Worm (Caenorhabditis elegans) whole organism, L4 larva: Measurements from ENCODE around the gene F25B3.4.

Experiments
- F37D6.2 ChIP-seq: sonication (generic microtip); optimal IDR thresholded peaks from 2 replicates; lab custom pipeline; 2016; ENCODE audit warnings: mild to moderate bottlenecking, missing genetic modification characterization, missing compliant biosample characterization
- F44E2.7 ChIP-seq: fragments of 200-800 bp; sonication (Bioruptor generic); IDR thresholded peaks from 2 replicates; pipeline ENCODE4 v2.1.2; 2022; ENCODE audit warnings: missing genetic modification characterization, missing compliant biosample characterization
- R02D3.7 ChIP-seq: fragments of 150-350 bp; sonication (generic microtip); optimal IDR thresholded peaks from 3 replicates; lab custom pipeline; 2014; ENCODE audit warnings: missing biosample characterization, missing genetic modification characterization
- T26A8.4 ChIP-seq: fragments of 200-800 bp; sonication (Bioruptor generic); IDR thresholded peaks from 2 replicates; pipeline ENCODE4 v1.3.6; 2022; ENCODE audit warnings: missing genetic modification characterization, missing compliant biosample characterization
- Y48G9A.11 ChIP-seq: fragments of 200-800 bp; sonication (Bioruptor generic); IDR thresholded peaks from 2 replicates; pipeline ENCODE4 v1.3.6; 2022; ENCODE audit warnings: missing genetic modification reagents, missing genetic modification characterization, missing compliant biosample characterization
- Y5F2A.4 ChIP-seq: fragments of 200-800 bp; sonication (Bioruptor generic); optimal IDR thresholded peaks from 2 replicates; lab custom pipeline; 2018; ENCODE audit warnings: mild to moderate bottlenecking, missing genetic modification characterization, missing compliant biosample characterization
- ZK337.2 ChIP-seq: fragments of 200-800 bp; sonication (Bioruptor generic); IDR thresholded peaks from 2 replicates; pipeline ENCODE4 v1.3.6; 2022; ENCODE audit warnings: missing genetic modification reagents, missing genetic modification characterization, missing compliant biosample characterization
- aha-1 ChIP-seq: fragments of 150-350 bp; peaks from one replicate; lab custom pipeline; 2014; ENCODE audit warnings: missing biosample characterization, missing genetic modification characterization
- attf-4 ChIP-seq: sonication (generic microtip); optimal IDR thresholded peaks from 3 replicates; lab custom pipeline; 2017; ENCODE audit warnings: missing biosample characterization, missing genetic modification characterization
- ceh-44 ChIP-seq: fragments of 200-800 bp; sonication (Bioruptor generic); IDR thresholded peaks from 2 replicates; pipeline ENCODE4 v1.3.6; 2022; ENCODE audit warnings: missing genetic modification reagents, missing genetic modification characterization, missing compliant biosample characterization
- ceh-62 ChIP-seq: sonication (generic microtip); optimal IDR thresholded peaks from 2 replicates; lab custom pipeline; 2017; ENCODE audit warnings: missing biosample characterization, missing genetic modification characterization
- ctbp-1 ChIP-seq: fragments of 200-800 bp; sonication (Bioruptor generic); IDR thresholded peaks from 2 replicates; pipeline ENCODE4 v1.3.6; 2022; ENCODE audit warnings: missing genetic modification reagents, missing genetic modification characterization, missing compliant biosample characterization
- daf-16 ChIP-seq, 3 experiments: sonication (generic microtip); optimal IDR thresholded peaks; 2 replicates each; lab custom pipeline; 2016 to 2017; ENCODE audit warnings: missing genetic modification characterization in 3 of 3, missing genetic modification reagents in 3 of 3, mild to moderate bottlenecking in 2 of 3, missing compliant biosample characterization in 2 of 3, missing biosample characterization in 1 of 3, moderate library complexity in 1 of 3
- daf-8 ChIP-seq: fragments of 200-800 bp; sonication (Bioruptor generic); IDR thresholded peaks from 2 replicates; pipeline ENCODE4 v1.3.6; 2022; ENCODE audit warnings: missing genetic modification characterization, missing compliant biosample characterization
- dmd-6 ChIP-seq: fragments of 200-800 bp; sonication (Bioruptor generic); IDR thresholded peaks from 2 replicates; pipeline ENCODE4 v1.3.6; 2022; ENCODE audit warnings: missing genetic modification reagents, missing genetic modification characterization, missing compliant biosample characterization
- fos-1 ChIP-seq: fragments of 150-350 bp; optimal IDR thresholded peaks from 2 replicates; lab custom pipeline; 2014; ENCODE audit warnings: missing biosample characterization, missing genetic modification characterization
- hlh-11 ChIP-seq: fragments of 200-800 bp; sonication (Bioruptor generic); optimal IDR thresholded peaks from 2 replicates; lab custom pipeline; 2018; ENCODE audit warnings: mild to moderate bottlenecking, missing genetic modification characterization, missing compliant biosample characterization
- hmg-1.1 ChIP-seq: fragments of 200-800 bp; sonication (Bioruptor generic); IDR thresholded peaks from 2 replicates; pipeline ENCODE4 v1.3.6; 2022; ENCODE audit warnings: missing genetic modification reagents, missing genetic modification characterization, missing compliant biosample characterization
- lin-29 ChIP-seq: fragments of 200-800 bp; sonication (Bioruptor generic); IDR thresholded peaks from 2 replicates; pipeline ENCODE4 v1.3.6; 2022; ENCODE audit warnings: missing genetic modification reagents, missing genetic modification characterization, missing compliant biosample characterization
- lin-39 ChIP-seq: fragments of 150-350 bp; optimal IDR thresholded peaks from 2 replicates; lab custom pipeline; 2014; ENCODE audit warnings: missing biosample characterization, missing genetic modification reagents, missing genetic modification characterization
- lir-3 ChIP-seq: sonication (generic microtip); optimal IDR thresholded peaks from 2 replicates; lab custom pipeline; 2016; ENCODE audit warnings: mild to moderate bottlenecking, missing genetic modification characterization, missing compliant biosample characterization
- lsy-2 ChIP-seq, 2 experiments: fragments of 150-350 bp in 1 of 2; sonication (generic microtip) in 1 of 2; optimal IDR thresholded peaks; 2 replicates each; lab custom pipeline; 2014 to 2017; ENCODE audit warnings: missing biosample characterization in 2 of 2, missing genetic modification characterization in 2 of 2
- mdt-29 ChIP-seq: fragments of 200-800 bp; sonication (Bioruptor generic); IDR thresholded peaks from 2 replicates; pipeline ENCODE4 v1.3.6; 2022; ENCODE audit warnings: missing genetic modification reagents, missing genetic modification characterization, missing compliant biosample characterization
- mxl-3 ChIP-seq: fragments of 200-800 bp; sonication (Bioruptor generic); optimal IDR thresholded peaks from 2 replicates; lab custom pipeline; 2018; ENCODE audit warnings: mild to moderate bottlenecking, missing genetic modification characterization, missing compliant biosample characterization
- nhr-11 ChIP-seq: fragments of 150-350 bp; optimal IDR thresholded peaks from 2 replicates; lab custom pipeline; 2014; ENCODE audit warnings: missing biosample characterization, missing genetic modification characterization
- nhr-25 ChIP-seq: sonication (generic microtip); optimal IDR thresholded peaks from 2 replicates; lab custom pipeline; 2017; ENCODE audit warnings: missing genetic modification characterization, mild to moderate bottlenecking, missing compliant biosample characterization, antibody characterized with exemption, moderate library complexity, borderline replicate concordance; ENCODE audit not compliant: insufficient read depth
- nhr-28 ChIP-seq: fragments of 150-350 bp; optimal IDR thresholded peaks from 2 replicates; lab custom pipeline; 2014; ENCODE audit warnings: missing biosample characterization, missing genetic modification characterization
- nhr-6 ChIP-seq: fragments of 150-350 bp; optimal IDR thresholded peaks from 2 replicates; lab custom pipeline; 2014; ENCODE audit warnings: missing biosample characterization, missing genetic modification characterization
- nhr-77 ChIP-seq: fragments of 150-350 bp; optimal IDR thresholded peaks from 2 replicates; lab custom pipeline; 2014; ENCODE audit warnings: missing biosample characterization, missing genetic modification characterization
- pqm-1 ChIP-seq: sonication (generic microtip); optimal IDR thresholded peaks from 2 replicates; lab custom pipeline; 2017; ENCODE audit warnings: missing biosample characterization, missing genetic modification characterization
- rbr-2 ChIP-seq: sonication (generic microtip); optimal IDR thresholded peaks from 2 replicates; lab custom pipeline; 2016; ENCODE audit warnings: missing genotype, missing genetic modification characterization, missing compliant biosample characterization
- sdz-12 ChIP-seq: fragments of 200-800 bp; sonication (Bioruptor generic); optimal IDR thresholded peaks from 2 replicates; lab custom pipeline; 2018; ENCODE audit warnings: mild to moderate bottlenecking, missing genetic modification characterization, missing compliant biosample characterization
- set-16 ChIP-seq: fragments of 200-800 bp; sonication (Bioruptor generic); IDR thresholded peaks from 2 replicates; pipeline ENCODE4 v1.3.6; 2022; ENCODE audit warnings: missing genetic modification reagents, missing genetic modification characterization, missing compliant biosample characterization
- spr-1 ChIP-seq: sonication (generic microtip); optimal IDR thresholded peaks from 2 replicates; lab custom pipeline; 2016; ENCODE audit warnings: mild to moderate bottlenecking, missing genetic modification characterization, missing compliant biosample characterization
- tra-1 ChIP-seq: fragments of 200-800 bp; sonication (Bioruptor generic); IDR thresholded peaks from 2 replicates; pipeline ENCODE4 v1.3.6; 2022; ENCODE audit warnings: missing genetic modification reagents, missing genetic modification characterization, missing compliant biosample characterization
- unc-130 ChIP-seq: sonication (generic microtip); optimal IDR thresholded peaks from 2 replicates; lab custom pipeline; 2016; ENCODE audit warnings: missing genetic modification reagents, missing genetic modification characterization, missing compliant biosample characterization
- unc-62 ChIP-seq, 3 experiments: fragments of 150-350 bp in 1 of 3; sonication (generic microtip); optimal IDR thresholded peaks in 2 of 3; peaks in 1 of 3; 1 replicate in 1 of 3; 2 replicates in 2 of 3; lab custom pipeline; 2014 to 2017; ENCODE audit warnings: missing biosample characterization in 3 of 3, missing genetic modification characterization in 3 of 3, missing genetic modification reagents in 3 of 3, missing genotype in 1 of 3
- vab-7 ChIP-seq: fragments of 200-800 bp; sonication (Bioruptor generic); IDR thresholded peaks from 2 replicates; pipeline ENCODE4 v1.3.6; 2022; ENCODE audit warnings: missing genetic modification reagents, missing genetic modification characterization, missing compliant biosample characterization
- zag-1 ChIP-seq: fragments of 150-350 bp; optimal IDR thresholded peaks from 2 replicates; lab custom pipeline; 2014; ENCODE audit warnings: missing biosample characterization, missing genetic modification characterization
- zfp-3 ChIP-seq: fragments of 200-800 bp; sonication (Bioruptor generic); conservative IDR thresholded peaks from 2 replicates; pipeline ENCODE4 v1.3.6; 2022; ENCODE audit warnings: missing genetic modification reagents, missing genetic modification characterization, missing compliant biosample characterization
- zip-11 ChIP-seq: fragments of 200-800 bp; sonication (Bioruptor generic); IDR thresholded peaks from 2 replicates; pipeline ENCODE4 v1.3.6; 2022; ENCODE audit warnings: missing genetic modification characterization, missing compliant biosample characterization
- ztf-7 ChIP-seq: fragments of 150-350 bp; optimal IDR thresholded peaks from 2 replicates; lab custom pipeline; 2014; ENCODE audit warnings: missing biosample characterization, missing genetic modification characterization

The F25B3.4 gene

ce11 chrV:9534621-9535020 is 34.0 kb downstream of the F25B3.4 start, which contains the start of gene tag-329:
tag-329 (plus strand) TSS chrV:9534921.
- no peak for TF ChIP-seq zfp-3 (GFP tag; lab: Robert Waterston, UW)

- no peak for TF ChIP-seq lsy-2 (tag; optimal IDR thresholded peaks at IDR 0.05; lab: Kevin White, UChicago)
Observed at ce11 chrV:9531477-9531876, 37.1 kb downstream of the F25B3.4 start, which contains the start of the genes C50F4.10 and pfk-1.2. C50F4.10 (minus strand) TSS chrV:9531577. pfk-1.2 (plus strand) TSS chrV:9531801.

ce11 chrV:9527984-9528383 is 40.6 kb downstream of the F25B3.4 start:
- TF ChIP-seq mdt-29 (GFP tag; lab: Robert Waterston, UW): no peak
- TF ChIP-seq lin-29 (GFP tag; lab: Robert Waterston, UW): no peak
- TF ChIP-seq aha-1 (tag; lab: Kevin White, UChicago): peak; percentile 96

ce11 chrV:9527337-9527736 is 41.3 kb downstream of the F25B3.4 start:
- TF ChIP-seq daf-8 (GFP tag; lab: Robert Waterston, UW): no peak
- TF ChIP-seq nhr-28 (tag; lab: Kevin White, UChicago): peak; percentile 42
- TF ChIP-seq zag-1 (tag; lab: Kevin White, UChicago): no peak
- TF ChIP-seq ceh-44 (GFP tag; lab: Robert Waterston, UW): no peak
- no peak for TF ChIP-seq R02D3.7
- no peak for TF ChIP-seq Y48G9A.11
- TF ChIP-seq zip-11: no peak
- no peak for TF ChIP-seq ceh-62 (tag; lab: Kevin White, UChicago)
- no peak for TF ChIP-seq unc-130 (GFP tag; lab: Kevin White, UChicago)
- TF ChIP-seq hlh-11 (tag; lab: Kevin White, UChicago): no peak
- TF ChIP-seq lir-3 (tag; lab: Kevin White, UChicago): no peak
- no peak for TF ChIP-seq spr-1 (tag; lab: Kevin White, UChicago)
- no peak for TF ChIP-seq hmg-1.1 (GFP tag; lab: Robert Waterston, UW)
- TF ChIP-seq daf-16 (GFP tag; optimal IDR thresholded peaks at IDR 0.05; lab: Kevin White, UChicago): no peak
- TF ChIP-seq daf-16 (tag; optimal IDR thresholded peaks at IDR 0.05; lab: Kevin White, UChicago): peak; percentile 39
- no peak for TF ChIP-seq nhr-11
- no peak for TF ChIP-seq mdt-29 (GFP tag; lab: Robert Waterston, UW)
- TF ChIP-seq pqm-1: peak; percentile 4
- TF ChIP-seq unc-62 (GFP tag; optimal IDR thresholded peaks at IDR 0.05 in 1 of 2; lab: Kevin White, UChicago): peak in 1 of 2 experiments; percentile 16
- no peak for TF ChIP-seq unc-62 (tag; optimal IDR thresholded peaks at IDR 0.05; lab: Kevin White, UChicago)
- peak; percentile 38 for TF ChIP-seq dmd-6 (GFP tag; lab: Robert Waterston, UW)
- TF ChIP-seq nhr-25 (tag; lab: Kevin White, UChicago): no peak
- peak; percentile 57 for TF ChIP-seq nhr-77 (tag; lab: Kevin White, UChicago)
- TF ChIP-seq F37D6.2 (tag; lab: Kevin White, UChicago): no peak
- TF ChIP-seq ztf-7 (tag; lab: Kevin White, UChicago): no peak

- TF ChIP-seq tra-1 (GFP tag; lab: Robert Waterston, UW): no peak
- no peak for TF ChIP-seq sdz-12 (GFP tag; lab: Kevin White, UChicago)
- peak; percentile 51 for TF ChIP-seq nhr-77 (tag; lab: Kevin White, UChicago)
- no peak for TF ChIP-seq mdt-29 (GFP tag; lab: Robert Waterston, UW)
- TF ChIP-seq fos-1: no peak
- no peak for TF ChIP-seq zip-11
- peak; percentile 69 for TF ChIP-seq hlh-11 (tag; lab: Kevin White, UChicago)
- no peak for TF ChIP-seq rbr-2 (tag; lab: Kevin White, UChicago)
- no peak for TF ChIP-seq lin-39 (tag; lab: Kevin White, UChicago)
- TF ChIP-seq T26A8.4 (GFP tag; lab: Robert Waterston, UW): no peak
- TF ChIP-seq attf-4: no peak
- no peak for TF ChIP-seq zag-1 (tag; lab: Kevin White, UChicago)
- TF ChIP-seq Y5F2A.4 (GFP tag; lab: Kevin White, UChicago): no peak
- TF ChIP-seq hmg-1.1 (GFP tag; lab: Robert Waterston, UW): no peak
- no peak for TF ChIP-seq F44E2.7 (GFP tag; lab: Robert Waterston, UW)
- TF ChIP-seq ctbp-1 (GFP tag; lab: Robert Waterston, UW): no peak
- TF ChIP-seq mxl-3 (GFP tag; lab: Kevin White, UChicago): peak; percentile 51
- TF ChIP-seq nhr-6: no peak
- no peak for TF ChIP-seq lin-29 (GFP tag; lab: Robert Waterston, UW)
- no peak for TF ChIP-seq unc-130 (GFP tag; lab: Kevin White, UChicago)
- TF ChIP-seq vab-7: no peak
- TF ChIP-seq daf-16 (GFP tag; optimal IDR thresholded peaks at IDR 0.05; lab: Kevin White, UChicago): no peak
- peak; percentile 49 for TF ChIP-seq daf-16 (tag; optimal IDR thresholded peaks at IDR 0.05; lab: Kevin White, UChicago)
- no peak for TF ChIP-seq ZK337.2 (GFP tag; lab: Robert Waterston, UW)
- no peak for TF ChIP-seq set-16 (GFP tag; lab: Robert Waterston, UW)
Observed at ce11 chrV:9526470-9526869, 42.1 kb downstream of the F25B3.4 start, which contains the start of gene C50F4.1. C50F4.1 (plus strand) TSS chrV:9526793.
